Fruit fly (Drosophila melanogaster): ENCODE results near the gene CG33257.
A peak's percentile ranks its signal among the peaks of the same experiment; 100 is the strongest.

The CG33257 gene

DNA sequence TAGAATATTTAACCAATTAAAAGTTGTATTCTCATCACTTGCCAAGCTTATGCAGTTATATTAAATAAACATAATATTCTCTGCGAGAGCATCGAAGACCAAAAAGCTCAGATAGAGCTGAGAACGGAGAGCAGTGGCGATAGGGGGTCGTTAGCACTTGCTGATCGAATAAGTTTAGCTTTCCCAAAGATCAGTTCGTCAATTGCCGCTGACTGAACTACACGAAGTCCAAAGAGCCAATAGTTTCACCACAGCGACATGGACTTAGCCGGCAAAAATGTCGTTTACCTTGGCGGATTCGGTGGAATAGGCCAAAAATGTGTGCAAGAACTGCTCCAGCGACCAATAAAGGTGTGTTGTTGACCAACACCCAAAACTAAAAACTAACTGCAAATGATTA is 22.1 kb downstream of the CG33257 start, which contains the start of gene CG4842:
Gene CG4842 (plus strand): TSS at position 191 of the 400 bp plus-strand sequence.
- TF ChIP-seq GATAd (GFP tag; optimal IDR thresholded peaks at IDR 0.05), result no peak
- no peak for TF ChIP-seq sv (GFP tag; optimal IDR thresholded peaks at IDR 0.05)
- TF ChIP-seq Mio (GFP tag; optimal IDR thresholded peaks at IDR 0.05), result no peak
- no peak for TF ChIP-seq Dfd (GFP tag; optimal IDR thresholded peaks at IDR 0.05)
- TF ChIP-seq usp (GFP tag; optimal IDR thresholded peaks at IDR 0.05), result no peak
- no peak for TF ChIP-seq Myc (optimal IDR thresholded peaks at IDR 0.05)

DNA sequence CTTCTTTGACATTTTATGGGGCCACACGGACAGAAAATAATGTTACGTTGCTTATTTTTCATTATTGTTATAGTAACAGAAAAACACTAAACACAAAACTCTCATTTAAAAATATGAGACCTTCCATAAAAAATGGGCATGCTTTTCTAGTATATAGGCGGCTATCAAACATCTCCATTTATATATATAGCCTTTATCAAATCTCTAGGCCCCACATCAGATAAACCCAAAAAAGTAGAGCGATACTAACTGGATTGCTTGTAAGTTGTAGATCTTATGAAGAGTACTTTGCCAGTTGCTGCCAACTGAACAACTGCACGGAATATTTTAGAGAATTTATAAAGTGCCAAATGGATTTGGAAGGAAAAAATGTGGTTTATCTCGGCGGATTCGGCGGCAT is 23.4 kb downstream of the CG33257 start, which contains the start of gene CG18814:
Gene CG18814 (plus strand): TSS at position 301 of the 400 bp plus-strand sequence.
- TF ChIP-seq CG32264 (GFP tag; optimal IDR thresholded peaks at IDR 0.05) (no peak), sv (GFP tag; optimal IDR thresholded peaks at IDR 0.05) (no peak), Abd-B (GFP tag; optimal IDR thresholded peaks at IDR 0.05) (no peak), sage (GFP tag; optimal IDR thresholded peaks at IDR 0.05) (no peak), Vsx2 (GFP tag; optimal IDR thresholded peaks at IDR 0.05; ENCODE audit: partially characterized antibody) (no peak)

DNA sequence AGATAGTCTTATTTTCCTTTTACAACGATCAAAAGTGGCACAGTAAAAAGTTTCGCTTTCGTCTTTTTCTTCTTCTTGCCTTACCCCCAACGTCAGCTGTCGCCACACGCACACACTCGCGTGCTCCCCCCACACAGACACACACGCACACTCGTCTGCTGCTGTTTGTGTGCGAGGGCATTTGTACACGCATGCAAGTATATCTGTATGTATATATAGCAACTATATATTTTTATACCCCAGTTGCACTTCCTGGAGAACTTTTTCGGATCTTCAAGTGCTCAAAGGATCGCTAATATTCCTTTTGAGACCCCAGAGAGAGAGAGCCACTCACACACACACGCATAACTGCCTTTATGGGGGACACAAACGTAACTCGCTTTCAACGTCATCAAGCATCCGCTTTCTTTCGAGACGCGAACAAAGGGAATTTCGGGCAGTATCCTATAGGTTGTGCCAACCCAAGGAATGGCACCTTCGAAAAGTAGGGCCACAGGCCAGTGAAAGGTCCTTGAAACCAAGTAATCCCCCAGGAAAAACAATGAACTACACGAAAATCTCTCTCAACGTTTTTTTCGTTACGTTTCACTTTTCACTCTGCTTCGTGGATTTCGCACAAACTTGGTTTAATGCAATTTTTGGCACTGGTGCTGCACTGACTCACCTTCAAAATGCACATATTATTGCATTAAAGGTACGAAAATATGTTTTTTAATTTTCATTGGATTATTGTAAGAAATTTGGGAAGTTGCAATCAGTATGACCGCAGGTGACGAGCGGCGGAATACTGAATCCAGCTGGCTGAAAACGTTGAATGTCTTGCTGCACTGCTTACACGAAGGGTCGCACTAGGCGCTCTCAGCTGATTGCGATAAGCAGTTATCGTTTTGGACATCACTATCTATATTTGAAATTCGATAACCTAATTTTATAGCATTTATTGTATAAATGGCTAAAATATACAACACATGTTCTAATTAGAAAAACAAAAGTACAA is 31.9 kb downstream of the CG33257 start, which contains the start of gene roq:
Gene roq (minus strand): TSS at position 799 of the 997 bp plus-strand sequence.
- TF ChIP-seq dl (GFP tag; optimal IDR thresholded peaks at IDR 0.05; ENCODE audit: insufficient read depth in 1 of 2, partially characterized antibody in 2 of 2), result no peak
- TF ChIP-seq Rel (GFP tag; optimal IDR thresholded peaks at IDR 0.05), result peak; percentile 18
- peak; percentile 6 for TF ChIP-seq Rel (tag; optimal IDR thresholded peaks at IDR 0.05)
- TF ChIP-seq dsf (GFP tag; optimal IDR thresholded peaks at IDR 0.05; ENCODE audit: borderline replicate concordance), result no peak
- peak; percentile 86 for TF ChIP-seq N (GFP tag; optimal IDR thresholded peaks at IDR 0.05)
- peak; percentile 88 for TF ChIP-seq CrebA (GFP tag; optimal IDR thresholded peaks at IDR 0.05; ENCODE audit: borderline replicate concordance)
- TF ChIP-seq h (GFP tag; optimal IDR thresholded peaks at IDR 0.05), result peak; percentile 35
- TF ChIP-seq OdsH (GFP tag; optimal IDR thresholded peaks at IDR 0.05), result peak; percentile 19
- no peak for TF ChIP-seq Hr78 (GFP tag; optimal IDR thresholded peaks at IDR 0.05)

DNA sequence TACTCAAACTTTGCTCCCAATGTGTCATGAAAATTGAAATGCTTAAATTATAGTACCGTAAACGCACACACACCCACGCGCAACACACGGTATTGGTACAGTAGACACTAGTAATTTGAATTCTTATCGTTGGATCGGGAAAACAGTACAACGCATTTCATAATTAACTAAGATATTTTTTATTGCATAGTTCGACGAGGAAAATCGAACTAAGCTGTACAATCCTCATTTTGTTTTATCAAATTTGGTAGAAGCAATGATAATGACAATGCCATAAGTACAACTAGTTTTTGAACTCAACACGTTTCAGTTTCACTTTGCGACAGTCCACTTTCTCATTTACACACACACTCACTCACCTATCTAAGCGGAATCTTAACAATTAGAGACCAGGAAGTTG is 34.6 kb downstream of the CG33257 start:
- TF ChIP-seq rgr (GFP tag; optimal IDR thresholded peaks at IDR 0.05) (peak; percentile 46), OdsH (GFP tag; optimal IDR thresholded peaks at IDR 0.05) (peak; percentile 36), Hr83 (GFP tag; optimal IDR thresholded peaks at IDR 0.05; ENCODE audit: poor library complexity, severe bottlenecking) (no peak), ey (GFP tag; optimal IDR thresholded peaks at IDR 0.05) (peak; percentile 43), foxo (GFP tag; optimal IDR thresholded peaks at IDR 0.05) (peak in 1 of 2 experiments; percentile 55), Myc (optimal IDR thresholded peaks at IDR 0.05) (no peak), woc (GFP tag; optimal IDR thresholded peaks at IDR 0.05) (no peak), psq (GFP tag; optimal IDR thresholded peaks at IDR 0.05) (no peak), sv (GFP tag; optimal IDR thresholded peaks at IDR 0.05) (peak; percentile 51), fru (GFP tag; optimal IDR thresholded peaks at IDR 0.05) (peak; percentile 10), h (GFP tag; optimal IDR thresholded peaks at IDR 0.05) (peak; percentile 50), lola (GFP tag; optimal IDR thresholded peaks at IDR 0.05) (no peak), Dif (GFP tag; optimal IDR thresholded peaks at IDR 0.05; ENCODE audit: partially characterized antibody) (no peak), br (GFP tag; optimal IDR thresholded peaks at IDR 0.05) (peak; percentile 25), brk (GFP tag; optimal IDR thresholded peaks at IDR 0.05) (no peak)

DNA sequence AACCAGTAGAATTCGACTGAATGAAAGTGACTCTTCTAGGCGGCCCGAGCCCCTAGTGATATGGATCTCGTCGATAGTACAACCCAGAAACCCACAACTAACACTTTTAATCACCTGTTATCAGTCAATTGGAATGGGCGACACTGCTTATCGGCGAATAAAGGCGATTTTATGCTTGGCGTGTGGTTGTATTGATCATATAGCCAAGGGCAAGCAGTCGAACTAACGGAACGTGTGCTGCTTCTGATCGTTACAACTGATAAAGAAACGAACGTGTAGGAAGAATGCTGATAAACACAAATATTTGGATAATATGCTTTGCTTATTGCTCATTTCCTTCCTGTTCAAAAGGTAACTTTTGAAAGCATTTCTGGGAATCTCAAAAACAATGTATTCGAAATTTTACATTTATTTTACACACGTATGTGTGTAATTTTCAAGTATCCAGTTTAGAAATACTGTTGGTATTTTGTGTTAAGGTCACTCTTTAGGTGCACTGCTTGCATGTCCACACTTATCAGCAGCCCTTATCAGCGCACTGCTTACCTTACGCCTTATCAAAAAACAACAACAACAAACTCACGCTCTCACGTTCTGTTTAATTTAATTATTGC is 35.2 kb downstream of the CG33257 start, which contains the start of gene Agpat4:
Gene Agpat4 (minus strand): TSS at position 387 of the 614 bp plus-strand sequence.
- TF ChIP-seq dsf (GFP tag; optimal IDR thresholded peaks at IDR 0.05; ENCODE audit: borderline replicate concordance), result no peak
- TF ChIP-seq sage (GFP tag; optimal IDR thresholded peaks at IDR 0.05), result no peak
- TF ChIP-seq Jra (GFP tag; optimal IDR thresholded peaks at IDR 0.05), result no peak
- no peak for TF ChIP-seq OdsH (GFP tag; optimal IDR thresholded peaks at IDR 0.05)
- no peak for TF ChIP-seq pan (optimal IDR thresholded peaks at IDR 0.05)
- no peak for TF ChIP-seq Dfd (GFP tag; optimal IDR thresholded peaks at IDR 0.05)
- no peak for TF ChIP-seq Dif (GFP tag; optimal IDR thresholded peaks at IDR 0.05; ENCODE audit: partially characterized antibody)
- no peak for TF ChIP-seq brk (GFP tag; optimal IDR thresholded peaks at IDR 0.05)
- TF ChIP-seq Hnf4 (GFP tag; optimal IDR thresholded peaks at IDR 0.05), result no peak
- TF ChIP-seq Myc (optimal IDR thresholded peaks at IDR 0.05), result peak; percentile 10
- TF ChIP-seq CG32264 (GFP tag; optimal IDR thresholded peaks at IDR 0.05), result no peak
- TF ChIP-seq Vsx2 (GFP tag; optimal IDR thresholded peaks at IDR 0.05; ENCODE audit: partially characterized antibody), result no peak
- TF ChIP-seq fru (GFP tag; optimal IDR thresholded peaks at IDR 0.05), result peak; percentile 31
- no peak for TF ChIP-seq dl (GFP tag; optimal IDR thresholded peaks at IDR 0.05; ENCODE audit: insufficient read depth in 1 of 2, partially characterized antibody in 2 of 2)
- TF ChIP-seq br (GFP tag; optimal IDR thresholded peaks at IDR 0.05), result no peak
- TF ChIP-seq dmrt93B (GFP tag; optimal IDR thresholded peaks at IDR 0.05), result no peak
- TF ChIP-seq h (GFP tag; optimal IDR thresholded peaks at IDR 0.05), result no peak
- no peak for TF ChIP-seq N (GFP tag; optimal IDR thresholded peaks at IDR 0.05)
- TF ChIP-seq GATAd (GFP tag; optimal IDR thresholded peaks at IDR 0.05), result peak; percentile 96

Data from whole organism, wandering third instar larva.